Worm (Caenorhabditis elegans): Measurements from ENCODE around the gene K01G5.10.

Gene K01G5.10

DNA sequence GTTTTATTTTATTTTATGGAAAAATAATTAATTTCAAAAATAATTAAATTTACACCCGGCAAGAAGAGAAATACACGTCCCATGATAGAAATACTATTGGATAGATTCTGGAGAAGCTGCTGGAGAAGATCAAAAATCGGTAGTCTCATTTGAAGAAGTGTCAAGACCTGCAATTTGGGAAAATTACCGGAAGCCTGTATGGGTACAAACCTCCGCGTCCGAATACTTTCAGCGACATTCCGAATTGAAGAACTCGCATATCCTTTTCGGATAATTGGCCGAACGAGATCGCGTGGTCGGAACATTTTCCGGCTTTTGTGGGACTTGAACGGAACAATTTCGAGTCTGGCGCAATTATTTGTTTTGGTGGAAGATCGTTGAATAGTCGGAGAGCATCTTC is 49.8 kb downstream of the K01G5.10 start:
- TF ChIP-seq sox-4 (tag; optimal IDR thresholded peaks at IDR 0.05) = no peak
- TF ChIP-seq hlh-4 (tag; optimal IDR thresholded peaks at IDR 0.05) = no peak
- TF ChIP-seq unc-86 (tag; optimal IDR thresholded peaks at IDR 0.05) = no peak
- no peak for TF ChIP-seq snpc-4 (tag; optimal IDR thresholded peaks at IDR 0.05)
- TF ChIP-seq nhr-71 (tag; optimal IDR thresholded peaks at IDR 0.05) = no peak
- no peak for TF ChIP-seq jun-1 (tag; optimal IDR thresholded peaks at IDR 0.05)
- TF ChIP-seq dsc-1 (tag; optimal IDR thresholded peaks at IDR 0.05) = no peak
- TF ChIP-seq aha-1 (tag; optimal IDR thresholded peaks at IDR 0.05) = no peak
- TF ChIP-seq ets-5 (GFP tag; IDR thresholded peaks at IDR 0.05) = no peak
- TF ChIP-seq dpl-1 (GFP tag; optimal IDR thresholded peaks at IDR 0.05) = no peak
- no peak for TF ChIP-seq ama-1 (optimal IDR thresholded peaks at IDR 0.05)
- no peak for TF ChIP-seq mep-1 (tag; optimal IDR thresholded peaks at IDR 0.05)
